Worm (Caenorhabditis elegans): Measurements from ENCODE around the gene fbxa-165.

fbxa-165 gene

DNA sequence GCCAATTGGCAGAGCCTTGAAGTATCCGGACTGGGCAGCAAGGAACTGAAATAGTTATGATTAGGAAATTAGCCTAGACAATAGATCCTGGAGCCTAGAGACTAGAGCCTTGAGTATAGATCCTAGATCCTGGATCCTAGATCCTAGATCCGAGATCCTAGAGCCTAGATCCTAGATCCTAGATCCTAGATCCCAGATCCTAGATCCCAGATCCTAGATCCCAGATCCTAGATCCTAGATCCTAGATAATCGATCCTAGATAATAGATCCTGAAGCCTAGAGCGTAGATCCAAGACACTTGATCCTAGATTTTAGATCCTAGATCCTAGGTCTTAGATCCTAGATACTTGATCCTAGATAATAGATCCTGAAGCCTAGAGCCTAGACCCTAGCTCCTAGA is 11.3 kb downstream of the fbxa-165 start:
- TF ChIP-seq him-1 (tag; optimal IDR thresholded peaks at IDR 0.05) (no peak), W03F9.2 (tag; optimal IDR thresholded peaks at IDR 0.05) (no peak), dao-5 (tag; optimal IDR thresholded peaks at IDR 0.05) (no peak)

DNA sequence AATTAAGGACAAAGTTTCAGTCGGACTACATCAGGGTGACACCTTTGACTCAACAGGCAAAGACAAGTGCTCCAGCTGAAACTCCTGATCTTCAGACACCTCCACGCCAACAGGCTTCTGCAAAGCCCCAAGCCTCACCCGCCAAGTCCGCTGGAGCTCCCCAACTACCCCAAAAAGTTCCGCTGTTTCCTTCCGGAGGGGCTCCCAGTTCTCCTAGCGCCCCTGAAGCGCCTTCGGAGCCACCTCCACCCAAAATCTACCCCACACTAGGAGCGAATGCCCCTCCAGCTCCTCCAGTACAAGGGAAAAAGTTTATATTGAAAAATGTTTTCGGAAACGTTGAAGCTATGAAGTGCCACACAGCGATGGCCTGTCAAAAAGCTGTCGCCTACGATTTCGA is 13.2 kb downstream of the fbxa-165 start:
- TF ChIP-seq dao-5 (tag; optimal IDR thresholded peaks at IDR 0.05): no peak
- no peak for TF ChIP-seq W03F9.2 (tag; optimal IDR thresholded peaks at IDR 0.05)
- no peak for TF ChIP-seq him-1 (tag; optimal IDR thresholded peaks at IDR 0.05)

DNA sequence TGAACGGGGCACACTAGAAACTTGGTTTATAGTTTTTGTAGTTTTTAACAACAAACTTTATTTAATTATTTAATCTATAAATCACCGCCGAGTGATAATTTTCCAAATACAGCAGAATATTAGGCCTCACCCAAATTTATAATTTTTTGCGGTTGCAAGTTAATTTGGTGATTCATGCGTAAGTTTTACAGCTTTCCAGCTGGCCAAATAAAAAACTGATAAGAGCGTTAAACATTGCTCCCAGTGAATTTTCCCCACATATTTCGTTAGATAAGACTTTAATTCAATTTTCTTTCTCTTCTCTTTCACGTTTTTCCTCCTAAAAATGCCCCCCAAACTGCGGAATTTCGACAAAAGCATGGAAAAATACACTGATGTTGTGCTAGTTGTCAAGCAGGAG is 14.8 kb downstream of the fbxa-165 start, which contains the start of gene bath-47:
Gene bath-47, plus strand, starts transcription at position 305 of the 400 bp plus-strand sequence.
- no peak for TF ChIP-seq dao-5 (tag; optimal IDR thresholded peaks at IDR 0.05)
- TF ChIP-seq W03F9.2 (tag; optimal IDR thresholded peaks at IDR 0.05): no peak
- no peak for TF ChIP-seq him-1 (tag; optimal IDR thresholded peaks at IDR 0.05)

- TF ChIP-seq W03F9.2 (tag; optimal IDR thresholded peaks at IDR 0.05) (no peak), him-1 (tag; optimal IDR thresholded peaks at IDR 0.05) (no peak), dao-5 (tag; optimal IDR thresholded peaks at IDR 0.05) (no peak)
Observed at ce11 chrII:1600661-1601060, 15.6 kb downstream of the fbxa-165 start, which contains the start of gene bath-26. bath-26 (minus strand) TSS chrII:1600761.

DNA sequence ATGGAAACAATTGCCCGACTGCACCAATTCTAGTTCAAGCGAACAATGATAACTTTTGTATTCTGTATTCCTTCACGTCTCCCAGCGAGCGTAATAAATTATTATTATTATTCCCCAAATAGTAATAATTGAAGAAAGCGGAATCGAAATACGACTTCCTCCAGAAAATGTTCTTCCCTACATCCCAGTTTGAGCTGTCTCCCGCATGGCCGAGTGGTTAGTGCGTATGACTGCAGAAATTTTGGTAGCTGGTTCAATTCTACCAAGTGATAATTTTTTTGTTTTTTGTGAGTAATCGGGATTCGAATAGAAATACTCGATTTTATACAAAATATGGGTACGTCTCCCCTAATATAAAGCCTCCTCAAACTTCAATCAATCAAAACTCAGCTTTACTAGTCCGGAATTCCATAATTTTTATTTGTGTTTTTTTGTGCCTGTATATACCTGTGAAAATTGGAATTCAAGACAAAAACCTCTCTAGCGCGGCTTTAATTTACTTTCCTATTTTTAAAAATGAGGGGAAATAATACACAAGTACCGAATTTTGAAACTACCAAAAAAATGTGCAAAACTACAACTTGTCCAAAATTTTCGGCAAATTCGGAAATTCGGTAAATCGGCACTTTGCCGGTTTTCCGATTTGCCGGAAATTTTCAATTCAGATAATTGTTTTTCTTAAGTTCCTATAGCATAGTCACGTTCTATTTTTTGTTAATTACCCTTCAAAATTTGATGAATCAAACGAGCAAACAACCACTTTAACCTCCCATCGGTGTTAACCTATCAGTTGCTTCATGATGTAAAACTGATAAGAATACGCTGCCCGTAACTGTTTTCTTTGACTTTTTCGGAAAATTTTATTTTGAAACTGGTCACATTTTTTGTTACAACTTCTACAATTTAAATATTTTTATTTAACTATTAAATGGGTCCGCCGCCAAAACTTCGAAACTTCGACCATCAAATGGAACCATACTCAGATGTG is 18.9 kb downstream of the fbxa-165 start, which contains the start of gene bath-46:
Gene bath-46, plus strand, starts transcription at position 806 of the 988 bp plus-strand sequence.
- TF ChIP-seq W03F9.2 (tag; optimal IDR thresholded peaks at IDR 0.05): no peak

DNA sequence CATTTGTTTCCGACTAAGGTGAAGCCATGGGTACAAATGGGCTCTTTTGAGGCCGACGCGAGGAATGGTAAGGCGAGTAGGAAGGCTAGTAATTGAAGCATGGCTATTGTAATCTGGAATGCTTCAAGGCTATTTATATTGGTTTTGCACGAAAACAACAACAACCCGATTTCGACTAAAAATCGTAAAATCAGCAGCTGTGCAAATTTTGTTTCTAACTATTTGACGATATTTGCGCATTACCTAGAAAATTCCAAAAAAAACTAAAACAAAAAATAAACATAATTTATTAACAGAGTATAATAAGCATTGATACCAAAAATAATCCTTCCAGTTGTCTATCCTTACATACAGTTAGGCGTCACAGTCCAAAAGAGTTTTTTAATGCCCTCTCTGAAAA is 21.1 kb downstream of the fbxa-165 start, which contains the start of gene clec-20:
Gene clec-20, minus strand, starts transcription at position 101 of the 400 bp plus-strand sequence.
- TF ChIP-seq him-1 (tag; optimal IDR thresholded peaks at IDR 0.05) (no peak), W03F9.2 (tag; optimal IDR thresholded peaks at IDR 0.05) (no peak), dao-5 (tag; optimal IDR thresholded peaks at IDR 0.05) (no peak)

ce11 chrII:1589845-1590244 is 26.4 kb downstream of the fbxa-165 start, which contains the start of gene T07H3.7:
T07H3.7 (minus strand) TSS chrII:1589945.
- TF ChIP-seq W03F9.2 (tag; optimal IDR thresholded peaks at IDR 0.05) (no peak), him-1 (tag; optimal IDR thresholded peaks at IDR 0.05) (no peak), dao-5 (tag; optimal IDR thresholded peaks at IDR 0.05) (no peak)

- TF ChIP-seq dao-5 (tag; optimal IDR thresholded peaks at IDR 0.05) (no peak), W03F9.2 (tag; optimal IDR thresholded peaks at IDR 0.05) (no peak), him-1 (tag; optimal IDR thresholded peaks at IDR 0.05) (no peak)
Observed at ce11 chrII:1586305-1586704, 30.0 kb downstream of the fbxa-165 start, which contains the start of gene T07H3.8. T07H3.8 (plus strand) TSS chrII:1586605.

ce11 chrII:1584140-1584539 is 32.1 kb downstream of the fbxa-165 start, which contains the start of gene clec-21:
clec-21 (minus strand) TSS chrII:1584240.
- TF ChIP-seq dao-5 (tag; optimal IDR thresholded peaks at IDR 0.05) (no peak), him-1 (tag; optimal IDR thresholded peaks at IDR 0.05) (no peak)

DNA sequence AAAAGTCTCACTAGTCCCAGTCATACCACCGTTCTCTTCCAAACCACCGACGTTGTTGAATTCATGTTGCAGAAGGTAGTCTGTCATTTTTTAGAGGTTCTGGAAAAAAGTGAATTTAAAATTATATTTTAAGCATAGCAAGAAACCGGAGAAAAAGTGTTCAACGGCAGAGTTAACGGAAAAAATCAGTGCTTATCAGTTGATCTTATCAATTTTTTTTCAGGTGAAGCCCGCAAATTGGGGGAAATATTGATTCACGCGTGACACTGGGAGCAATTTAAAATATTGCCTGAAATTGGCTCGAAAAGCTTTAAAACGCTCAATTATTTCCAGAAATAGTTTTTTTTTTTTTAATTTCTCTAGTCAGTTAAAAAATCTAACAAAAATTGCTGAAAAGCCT is 36.4 kb downstream of the fbxa-165 start, which contains the start of gene math-38:
Gene math-38, minus strand, starts transcription at position 101 of the 400 bp plus-strand sequence.
- no peak for TF ChIP-seq him-1 (tag; optimal IDR thresholded peaks at IDR 0.05)
- TF ChIP-seq W03F9.2 (tag; optimal IDR thresholded peaks at IDR 0.05): no peak
- no peak for TF ChIP-seq dao-5 (tag; optimal IDR thresholded peaks at IDR 0.05)

DNA sequence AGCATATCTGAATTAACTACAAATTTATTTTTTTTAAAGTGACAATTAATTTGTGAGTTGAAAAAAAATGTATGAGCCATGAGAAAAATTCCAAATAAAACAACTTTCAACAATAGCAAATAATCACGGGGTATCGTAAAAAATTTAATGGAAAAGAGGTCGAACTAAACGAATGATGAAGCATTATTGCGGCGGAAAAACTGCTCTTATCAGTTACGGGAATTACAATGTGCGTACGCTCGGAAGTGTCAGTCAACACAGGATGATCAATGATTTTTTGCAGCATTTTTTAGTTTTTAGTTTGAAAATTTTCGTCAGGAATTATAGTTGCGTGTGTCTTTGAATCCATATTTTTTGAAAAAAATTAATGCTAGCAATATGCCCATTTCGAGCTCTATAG is 39.5 kb downstream of the fbxa-165 start:
- TF ChIP-seq dao-5 (tag; optimal IDR thresholded peaks at IDR 0.05) (no peak), W03F9.2 (tag; optimal IDR thresholded peaks at IDR 0.05) (no peak)

- TF ChIP-seq W03F9.2 (tag; optimal IDR thresholded peaks at IDR 0.05) (no peak), him-1 (tag; optimal IDR thresholded peaks at IDR 0.05) (no peak), dao-5 (tag; optimal IDR thresholded peaks at IDR 0.05) (no peak)
Observed at ce11 chrII:1576030-1576429, 40.3 kb downstream of the fbxa-165 start, which contains the start of gene K05F6.10. K05F6.10 (minus strand) TSS chrII:1576130.

- no peak for TF ChIP-seq W03F9.2 (tag; optimal IDR thresholded peaks at IDR 0.05)
- TF ChIP-seq dao-5 (tag; optimal IDR thresholded peaks at IDR 0.05): no peak
- TF ChIP-seq him-1 (tag; optimal IDR thresholded peaks at IDR 0.05): no peak
Observed at ce11 chrII:1571032-1571431, 45.2 kb downstream of the fbxa-165 start, which contains the start of gene fbxb-46. fbxb-46 (minus strand) TSS chrII:1571132.

- no peak for TF ChIP-seq dao-5 (tag; optimal IDR thresholded peaks at IDR 0.05)
- no peak for TF ChIP-seq him-1 (tag; optimal IDR thresholded peaks at IDR 0.05)
Observed at ce11 chrII:1568214-1568613, 48.1 kb downstream of the fbxa-165 start, which contains the start of gene fbxb-49. fbxb-49 (plus strand) TSS chrII:1568514.
